Fruit fly (Drosophila melanogaster): Measurements from ENCODE around the gene CG31869.
A peak's percentile ranks its signal among the peaks of the same experiment; 100 is the strongest.

Gene CG31869

DNA sequence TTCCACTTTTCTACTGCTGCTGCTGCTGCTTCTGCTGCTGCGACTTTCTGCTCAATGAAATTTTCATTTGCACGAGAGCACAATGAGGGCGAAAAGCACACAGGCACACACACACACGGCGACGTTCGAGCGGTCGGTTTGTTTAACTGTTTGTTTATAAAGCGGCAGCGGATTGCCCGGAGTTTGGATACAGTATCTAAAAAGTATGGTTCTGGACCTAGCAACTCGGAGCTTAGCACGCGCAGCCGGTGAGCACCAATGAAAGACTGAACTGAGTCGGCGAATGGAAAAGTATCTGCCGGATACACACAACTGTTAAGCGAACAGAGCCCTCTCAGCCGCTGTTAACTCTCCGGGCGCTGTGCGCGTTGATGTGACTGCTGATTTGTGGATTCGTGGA is 44.9 kb downstream of the CG31869 start, which contains the start of gene CG17124 (continued):
- TF ChIP-seq repo (GFP tag; optimal IDR thresholded peaks at IDR 0.05) (peak; percentile 35), wek (GFP tag; optimal IDR thresholded peaks at IDR 0.05) (peak; percentile 45), nom (GFP tag; optimal IDR thresholded peaks at IDR 0.05) (peak; percentile 73), E2f2 (GFP tag; IDR thresholded peaks at IDR 0.05) (no peak), kni (GFP tag; optimal IDR thresholded peaks at IDR 0.05) (peak; percentile 36), Fer1 (GFP tag; optimal IDR thresholded peaks at IDR 0.05) (peak; percentile 72), CG6689 (GFP tag; IDR thresholded peaks at IDR 0.05) (peak; percentile 11; the same call in 1 of the 2 replicates), dm (GFP tag; optimal IDR thresholded peaks at IDR 0.05) (no peak), CG12071 (GFP tag; optimal IDR thresholded peaks at IDR 0.05) (peak; percentile 56), unc-4 (GFP tag; IDR thresholded peaks at IDR 0.05; ENCODE audit: partially characterized antibody) (peak; percentile 40; the same call in 1 of the 2 replicates), BEAF-32 (GFP tag; optimal IDR thresholded peaks at IDR 0.05) (no peak), CG11456 (GFP tag; IDR thresholded peaks at IDR 0.05) (0 out of 3 replicates have a peak, but pooled peaks have one; percentile 52), cas (GFP tag; IDR thresholded peaks at IDR 0.05) (0 out of 2 replicates have a peak, but pooled peaks have one; percentile 6), Hmr (GFP tag; optimal IDR thresholded peaks at IDR 0.05) (peak; percentile 65), ranshi (GFP tag; IDR thresholded peaks at IDR 0.05) (peak; percentile 39; the same call in 1 of the 2 replicates), CG15269 (tag; optimal IDR thresholded peaks at IDR 0.05) (peak; percentile 20), CG13624 (GFP tag; optimal IDR thresholded peaks at IDR 0.05) (peak; percentile 4), CG9817 (tag; optimal IDR thresholded peaks at IDR 0.05) (no peak), Sry-δ (GFP tag; optimal IDR thresholded peaks at IDR 0.05) (peak; percentile 1), Blimp-1 (GFP tag; optimal IDR thresholded peaks at IDR 0.05) (peak; percentile 9), Dip3 (GFP tag; optimal IDR thresholded peaks at IDR 0.05) (no peak), Hr78 (GFP tag; optimal IDR thresholded peaks at IDR 0.05) (peak in 1 of 2 experiments; percentile 2), dysf (GFP tag; IDR thresholded peaks at IDR 0.05) (0 out of 3 replicates have a peak, but pooled peaks have one; percentile 15), vvl (GFP tag; IDR thresholded peaks at IDR 0.05) (peak; percentile 71; the same call in 1 of the 2 replicates), knrl (GFP tag; IDR thresholded peaks at IDR 0.05; ENCODE audit: partially characterized antibody) (peak; percentile 38; the same call in 1 of the 3 replicates), Stat92E (GFP tag; optimal IDR thresholded peaks at IDR 0.05) (no peak), fd64A (GFP tag; optimal IDR thresholded peaks at IDR 0.05) (peak; percentile 39), Atf6 (GFP tag; IDR thresholded peaks at IDR 0.05) (peak; percentile 63), croc (GFP tag; conservative IDR thresholded peaks at IDR 0.05) (no peak), so (GFP tag; IDR thresholded peaks at IDR 0.05) (no peak), org-1 (GFP tag; optimal IDR thresholded peaks at IDR 0.05) (peak; percentile 4), sd (tag; optimal IDR thresholded peaks at IDR 0.05) (peak; percentile 30), CG13894 (tag; optimal IDR thresholded peaks at IDR 0.05) (peak; percentile 81), D (optimal IDR thresholded peaks at IDR 0.05) (no peak), D (GFP tag; optimal IDR thresholded peaks at IDR 0.05) (no peak), CG17186 (GFP tag; optimal IDR thresholded peaks at IDR 0.05) (peak; percentile 0), ERR (GFP tag; optimal IDR thresholded peaks at IDR 0.05) (peak; percentile 12), Side (GFP tag; optimal IDR thresholded peaks at IDR 0.05) (peak; percentile 36), HHEX (GFP tag; optimal IDR thresholded peaks at IDR 0.05) (peak; percentile 40), run (tag; optimal IDR thresholded peaks at IDR 0.05) (peak; percentile 13), CG11247 (GFP tag; IDR thresholded peaks at IDR 0.05) (0 out of 2 replicates have a peak, but pooled peaks have one; percentile 30), CG1792 (GFP tag; optimal IDR thresholded peaks at IDR 0.05) (peak; percentile 10), nau (GFP tag; optimal IDR thresholded peaks at IDR 0.05) (peak; percentile 54), Adf1 (GFP tag; IDR thresholded peaks at IDR 0.05) (peak; percentile 68), ci (GFP tag; IDR thresholded peaks at IDR 0.05) (peak; percentile 74; the same call in 2 of the 3 replicates), CG4707 (GFP tag; optimal IDR thresholded peaks at IDR 0.05) (peak; percentile 13), CG18599 (GFP tag; optimal IDR thresholded peaks at IDR 0.05) (peak; percentile 51), bigmax (GFP tag; optimal IDR thresholded peaks at IDR 0.05) (peak; percentile 10), CG15514 (GFP tag; optimal IDR thresholded peaks at IDR 0.05) (peak; percentile 43)
